Fruit fly (Drosophila melanogaster): Measurements from ENCODE around the gene CG14125.

The CG14125 gene

dm6 chr3L:11974605-11975004 is at the start of gene CG14125:
CG14125 (plus strand) TSS chr3L:11974905.
- TF ChIP-seq usp (GFP tag; optimal IDR thresholded peaks at IDR 0.05) (no peak), psq (optimal IDR thresholded peaks at IDR 0.05) (no peak), EcR (GFP tag; optimal IDR thresholded peaks at IDR 0.05) (no peak), pan (optimal IDR thresholded peaks at IDR 0.05) (no peak), Dll (optimal IDR thresholded peaks at IDR 0.05) (no peak), CG8478 (optimal IDR thresholded peaks at IDR 0.05) (no peak)

- no peak for TF ChIP-seq pan (optimal IDR thresholded peaks at IDR 0.05)
- no peak for TF ChIP-seq psq (optimal IDR thresholded peaks at IDR 0.05)
These were observed 49.3 kb upstream of the CG14125 start for dm6 chr3L:11925382-11925781.

dm6 chr3L:11927287-11927743 is 47.4 kb upstream of the CG14125 start, which contains the start of gene byn:
byn (plus strand) TSS chr3L:11927693.
- TF ChIP-seq Dll (optimal IDR thresholded peaks at IDR 0.05) (peak; percentile 35), pan (optimal IDR thresholded peaks at IDR 0.05) (no peak)

- TF ChIP-seq EcR (GFP tag; optimal IDR thresholded peaks at IDR 0.05) (no peak), usp (GFP tag; optimal IDR thresholded peaks at IDR 0.05) (no peak), CG8478 (optimal IDR thresholded peaks at IDR 0.05) (no peak), pan (optimal IDR thresholded peaks at IDR 0.05) (no peak), Dll (optimal IDR thresholded peaks at IDR 0.05) (no peak), psq (optimal IDR thresholded peaks at IDR 0.05) (no peak)
These were observed 43.1 kb upstream of the CG14125 start for dm6 chr3L:11931619-11932018.

dm6 chr3L:11937270-11937669 is 37.4 kb upstream of the CG14125 start:
- TF ChIP-seq CG8478 (optimal IDR thresholded peaks at IDR 0.05), result no peak
- no peak for TF ChIP-seq pan (optimal IDR thresholded peaks at IDR 0.05)
- no peak for TF ChIP-seq psq (optimal IDR thresholded peaks at IDR 0.05)
- no peak for TF ChIP-seq usp (GFP tag; optimal IDR thresholded peaks at IDR 0.05)
- TF ChIP-seq Dll (optimal IDR thresholded peaks at IDR 0.05), result no peak
- no peak for TF ChIP-seq EcR (GFP tag; optimal IDR thresholded peaks at IDR 0.05)

dm6 chr3L:11938716-11939115 is 36.0 kb upstream of the CG14125 start, which contains the start of gene CG44837:
CG44837 (minus strand) TSS chr3L:11938872.
- no peak for TF ChIP-seq Dll (optimal IDR thresholded peaks at IDR 0.05)
- no peak for TF ChIP-seq pan (optimal IDR thresholded peaks at IDR 0.05)
- no peak for TF ChIP-seq psq (optimal IDR thresholded peaks at IDR 0.05)
- no peak for TF ChIP-seq CG8478 (optimal IDR thresholded peaks at IDR 0.05)
- TF ChIP-seq EcR (GFP tag; optimal IDR thresholded peaks at IDR 0.05), result no peak
- TF ChIP-seq usp (GFP tag; optimal IDR thresholded peaks at IDR 0.05), result no peak

- TF ChIP-seq Dll (optimal IDR thresholded peaks at IDR 0.05) (no peak), psq (optimal IDR thresholded peaks at IDR 0.05) (no peak), usp (GFP tag; optimal IDR thresholded peaks at IDR 0.05) (no peak), pan (optimal IDR thresholded peaks at IDR 0.05) (no peak), EcR (GFP tag; optimal IDR thresholded peaks at IDR 0.05) (no peak), CG8478 (optimal IDR thresholded peaks at IDR 0.05) (no peak)
These were observed 33.1 kb upstream of the CG14125 start, which contains the start of gene Rpt4R for dm6 chr3L:11941612-11942011. Rpt4R (plus strand) TSS chr3L:11941912.

- TF ChIP-seq pan (optimal IDR thresholded peaks at IDR 0.05), result no peak
- no peak for TF ChIP-seq usp (GFP tag; optimal IDR thresholded peaks at IDR 0.05)
- TF ChIP-seq CG8478 (optimal IDR thresholded peaks at IDR 0.05), result no peak
- no peak for TF ChIP-seq Dll (optimal IDR thresholded peaks at IDR 0.05)
- TF ChIP-seq psq (optimal IDR thresholded peaks at IDR 0.05), result no peak
- no peak for TF ChIP-seq EcR (GFP tag; optimal IDR thresholded peaks at IDR 0.05)
These were observed 30.0 kb upstream of the CG14125 start, which contains the start of gene CG5883 for dm6 chr3L:11944752-11945151. CG5883 (minus strand) TSS chr3L:11944852.

dm6 chr3L:11947357-11947756 is 27.3 kb upstream of the CG14125 start, which contains the start of gene CG7252:
CG7252 (plus strand) TSS chr3L:11947675.
- TF ChIP-seq psq (optimal IDR thresholded peaks at IDR 0.05) (no peak), EcR (GFP tag; optimal IDR thresholded peaks at IDR 0.05) (no peak), pan (optimal IDR thresholded peaks at IDR 0.05) (no peak), Dll (optimal IDR thresholded peaks at IDR 0.05) (no peak), CG8478 (optimal IDR thresholded peaks at IDR 0.05) (no peak), usp (GFP tag; optimal IDR thresholded peaks at IDR 0.05) (no peak)

dm6 chr3L:11949539-11949938 is 25.2 kb upstream of the CG14125 start, which contains the start of gene CG17826:
CG17826 (plus strand) TSS chr3L:11949839.
- no peak for TF ChIP-seq psq (optimal IDR thresholded peaks at IDR 0.05)

- TF ChIP-seq pan (optimal IDR thresholded peaks at IDR 0.05) (no peak), CG8478 (optimal IDR thresholded peaks at IDR 0.05) (no peak), Dll (optimal IDR thresholded peaks at IDR 0.05) (no peak), EcR (GFP tag; optimal IDR thresholded peaks at IDR 0.05) (no peak), psq (optimal IDR thresholded peaks at IDR 0.05) (no peak), usp (GFP tag; optimal IDR thresholded peaks at IDR 0.05) (no peak)
These were observed 21.5 kb upstream of the CG14125 start, which contains the start of gene obst-G for dm6 chr3L:11953217-11953616. obst-G (minus strand) TSS chr3L:11953317.

- TF ChIP-seq usp (GFP tag; optimal IDR thresholded peaks at IDR 0.05), result no peak
- TF ChIP-seq CG8478 (optimal IDR thresholded peaks at IDR 0.05), result no peak
- no peak for TF ChIP-seq Dll (optimal IDR thresholded peaks at IDR 0.05)
- no peak for TF ChIP-seq psq (optimal IDR thresholded peaks at IDR 0.05)
- TF ChIP-seq EcR (GFP tag; optimal IDR thresholded peaks at IDR 0.05), result no peak
- TF ChIP-seq pan (optimal IDR thresholded peaks at IDR 0.05), result no peak
These were observed 20.9 kb upstream of the CG14125 start, which contains the start of gene CG7248 for dm6 chr3L:11953783-11954182. CG7248 (plus strand) TSS chr3L:11954083.

- TF ChIP-seq usp (GFP tag; optimal IDR thresholded peaks at IDR 0.05) (no peak), EcR (GFP tag; optimal IDR thresholded peaks at IDR 0.05) (no peak), Dll (optimal IDR thresholded peaks at IDR 0.05) (no peak), pan (optimal IDR thresholded peaks at IDR 0.05) (no peak), psq (optimal IDR thresholded peaks at IDR 0.05) (no peak), CG8478 (optimal IDR thresholded peaks at IDR 0.05) (no peak)
These were observed 16.9 kb upstream of the CG14125 start, which contains the start of the genes CG11570 and CG43294 for dm6 chr3L:11957669-11958333. CG11570 (minus strand) TSS chr3L:11957769. CG43294 (plus strand) TSS chr3L:11958283.

Data from whole organism.